Worm (Caenorhabditis elegans) whole organism, dauer: ENCODE measurements around the gene flwr-1.

Source experiments
- unc-62 ChIP-seq: sonication (generic microtip); optimal IDR thresholded peaks from 2 replicates; lab custom pipeline; 2017; ENCODE audit warnings: missing biosample characterization, missing genetic modification reagents, missing genetic modification characterization

Gene flwr-1

DNA sequence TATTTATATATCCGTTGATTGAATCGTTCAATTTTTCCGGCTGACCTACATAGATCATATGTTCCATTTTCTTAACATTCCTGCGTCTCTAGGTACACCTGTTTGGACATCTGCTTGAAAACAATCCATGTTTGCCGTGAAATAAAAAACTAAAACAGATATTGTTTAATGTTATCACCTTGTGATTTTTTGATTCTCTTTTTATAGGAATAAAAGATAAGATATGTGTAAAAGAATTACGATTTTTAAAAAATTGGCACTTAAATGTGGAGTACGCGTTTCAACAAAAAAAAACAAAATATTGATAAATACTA, 22.8 kb downstream of the flwr-1 start:
- TF ChIP-seq unc-62: no peak

DNA sequence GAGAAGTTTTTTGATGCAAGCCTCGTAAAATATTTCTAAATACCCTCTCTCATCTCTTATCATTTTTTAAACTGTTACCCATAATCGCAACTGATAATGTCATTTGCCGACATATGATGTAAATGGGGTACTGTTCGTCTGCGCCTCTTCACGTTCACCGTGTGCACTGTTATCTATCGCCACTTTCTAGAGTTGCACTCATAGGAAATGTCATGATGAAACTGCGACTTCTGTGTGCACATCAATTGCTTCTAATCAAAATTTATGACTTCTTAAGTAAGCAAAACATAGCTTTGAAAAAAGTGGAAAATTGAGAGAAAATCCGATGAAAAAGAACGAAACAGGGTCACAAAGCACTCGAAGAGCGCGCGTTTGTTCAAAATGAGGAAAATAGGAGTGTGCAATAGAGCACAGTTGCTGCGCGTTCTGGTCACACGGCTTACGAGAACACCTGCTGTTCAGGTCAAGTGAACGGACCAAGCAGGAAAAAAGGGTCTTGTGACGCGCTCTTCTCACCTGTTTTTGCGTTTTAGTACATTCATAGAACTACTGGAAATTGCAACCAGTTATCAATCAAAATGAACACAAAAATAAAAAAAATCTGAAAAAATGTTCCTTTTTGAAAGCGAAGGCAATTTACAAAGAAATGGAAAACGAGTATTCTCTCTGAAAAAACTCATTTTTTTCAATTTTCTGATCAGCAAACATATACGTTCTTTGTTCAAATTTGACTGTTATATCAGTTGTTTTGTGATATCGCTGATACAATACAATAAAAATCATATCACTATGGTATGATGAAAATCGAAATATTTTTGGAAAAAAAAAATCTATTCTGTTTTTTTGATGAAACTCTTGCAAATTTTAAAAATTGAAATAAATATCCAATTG, 23.4 kb downstream of the flwr-1 start:
- no peak for TF ChIP-seq unc-62

DNA sequence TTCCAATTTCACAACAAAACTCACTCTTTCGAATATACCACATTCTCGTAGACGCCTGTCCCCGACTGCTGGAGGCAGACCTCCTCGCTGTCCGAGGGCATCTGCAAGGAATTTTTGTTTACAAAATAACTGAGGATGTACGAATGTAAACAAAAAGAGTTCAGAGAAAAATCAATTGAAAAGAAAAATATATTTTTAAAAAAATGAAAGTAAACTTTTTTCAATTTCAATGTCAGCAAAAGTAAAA, 23.9 kb downstream of the flwr-1 start, which contains the start of gene mrp-5:
mrp-5 (minus strand) TSS at position 101 of the 247 bp plus-strand sequence.
- no peak for TF ChIP-seq unc-62

DNA sequence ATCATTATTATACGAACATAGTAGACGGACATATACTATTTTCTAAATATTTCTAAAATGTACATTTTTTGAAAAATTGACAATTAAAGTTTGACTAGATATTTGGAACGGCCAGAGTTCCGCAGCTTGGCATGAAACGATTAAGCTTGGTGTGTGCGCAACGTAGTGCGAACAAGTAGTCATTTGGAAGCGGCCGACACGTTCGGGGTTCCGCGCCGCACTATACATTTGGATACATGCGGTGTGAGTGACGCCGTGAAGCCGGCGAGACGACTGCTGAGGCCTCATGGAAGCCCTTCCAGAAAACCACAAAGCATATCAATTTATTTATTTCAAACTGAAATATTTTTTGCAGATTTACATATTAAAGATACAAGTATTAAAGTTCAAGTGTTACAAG, 31.9 kb downstream of the flwr-1 start:
- TF ChIP-seq unc-62: no peak

DNA sequence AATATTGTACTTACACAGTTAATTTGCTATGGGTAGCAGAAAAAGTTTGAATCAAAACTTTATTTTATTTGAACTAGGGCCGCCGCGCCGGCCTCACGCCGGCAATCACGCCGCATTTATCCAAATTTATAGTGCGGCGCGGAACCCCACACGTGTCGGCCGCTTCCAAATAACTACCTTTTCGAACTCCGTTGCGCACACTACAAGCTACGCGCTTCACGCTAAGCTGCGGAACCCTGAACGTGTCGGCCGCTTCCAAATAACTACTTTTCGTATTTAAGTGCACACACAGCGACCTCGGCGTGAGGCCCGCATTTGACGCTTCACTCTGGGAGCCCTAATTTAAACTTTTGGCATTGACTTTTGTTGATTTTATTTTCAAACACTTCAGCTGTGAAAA, 38.6 kb downstream of the flwr-1 start:
- TF ChIP-seq unc-62: no peak

DNA sequence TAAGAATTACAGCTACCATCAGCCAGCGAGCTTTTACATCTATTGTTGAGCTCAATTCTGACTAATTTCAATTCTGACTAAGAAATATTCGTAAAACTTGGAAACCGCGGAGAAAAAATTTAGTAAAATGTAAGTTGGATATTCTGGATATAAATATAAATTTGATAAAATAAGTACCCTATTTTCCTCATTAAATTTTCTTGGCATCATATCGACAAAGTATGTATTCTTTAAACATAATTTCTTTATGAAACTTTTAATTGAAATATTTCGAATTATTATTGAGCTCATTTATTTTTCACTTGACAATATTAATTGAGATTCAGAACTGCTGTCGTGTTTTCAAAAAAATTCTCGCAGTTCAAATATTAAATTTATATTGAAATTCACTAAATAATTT, 40.6 kb downstream of the flwr-1 start:
- no peak for TF ChIP-seq unc-62

DNA sequence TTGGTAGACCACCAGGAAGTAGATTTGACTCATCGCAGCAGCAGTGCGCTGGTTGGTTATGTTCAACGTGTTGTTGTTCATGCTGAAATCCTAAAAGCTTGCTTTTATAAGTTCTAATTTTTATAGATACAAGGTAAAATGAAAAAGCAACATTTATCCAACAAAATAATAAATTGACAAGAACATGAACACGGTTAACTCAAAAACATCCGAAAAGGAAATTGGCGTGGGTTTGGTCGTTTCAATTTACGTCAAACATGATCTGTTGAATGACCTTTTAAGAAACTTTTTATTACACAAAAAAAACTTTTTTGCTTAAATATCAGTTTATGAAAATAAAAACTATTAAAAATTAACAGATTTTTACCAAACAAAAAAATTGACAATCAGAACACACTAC, 41.2 kb downstream of the flwr-1 start, which contains the start of gene ntr-2:
ntr-2 (minus strand) TSS at position 101 of the 400 bp plus-strand sequence.
- TF ChIP-seq unc-62: no peak

DNA sequence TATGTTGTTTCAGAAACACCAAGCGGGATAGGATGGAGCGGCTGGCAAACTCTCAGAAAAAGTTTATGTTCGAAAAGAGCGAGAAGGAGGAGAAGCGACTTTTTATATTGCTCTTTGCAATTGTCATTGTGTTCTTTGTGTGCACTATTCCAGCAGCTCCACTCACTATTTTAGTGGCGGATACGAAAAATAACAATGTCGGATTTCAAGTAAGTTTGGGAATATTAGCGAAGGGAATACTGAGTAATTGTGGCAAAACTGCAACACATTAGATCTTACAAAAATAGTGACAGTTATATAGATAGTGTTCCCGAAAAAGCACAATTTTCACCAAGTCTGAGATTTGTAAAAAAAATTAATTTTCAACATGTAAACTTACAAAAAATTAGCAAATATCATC, 47.3 kb downstream of the flwr-1 start:
- no peak for TF ChIP-seq unc-62

DNA sequence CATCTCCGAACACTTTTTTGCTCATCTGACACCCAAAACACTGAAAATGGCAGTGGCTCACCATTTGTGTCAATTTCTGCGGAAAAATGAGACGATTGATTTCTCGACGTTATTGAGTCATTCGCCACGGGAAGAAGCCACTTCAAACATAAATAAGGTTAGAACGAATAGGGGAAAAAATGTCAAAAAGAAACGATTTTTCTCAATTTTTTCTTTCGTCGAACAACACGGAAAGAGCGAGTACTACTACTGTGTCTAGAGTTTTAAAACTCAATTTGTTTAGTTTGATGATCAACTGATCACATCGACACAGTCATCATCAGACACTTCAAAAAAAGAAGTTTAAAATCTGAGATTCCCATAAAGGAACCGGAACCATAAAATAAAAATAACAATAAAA, 49.2 kb downstream of the flwr-1 start:
- TF ChIP-seq unc-62: no peak
